In the genomic region with DNA sequence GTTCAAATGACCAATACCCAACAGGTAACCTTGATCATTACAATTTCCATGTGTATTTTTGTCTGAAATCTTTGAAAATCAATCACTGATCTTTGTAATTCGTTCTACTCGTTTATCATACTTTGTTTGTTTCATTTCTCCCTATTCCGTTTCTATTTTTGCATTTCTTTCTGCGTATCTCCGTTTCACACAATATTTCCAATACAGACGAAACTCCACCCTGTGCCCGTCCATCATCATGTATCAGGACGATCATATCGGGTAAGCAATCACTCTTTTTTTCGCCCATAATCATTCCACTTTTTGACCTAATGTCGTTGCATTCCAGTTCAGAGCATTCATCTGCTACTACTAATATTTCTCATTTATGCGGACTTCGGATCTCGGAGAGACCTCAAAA, we compare ENCODE assay signal across 1 worm cellular context.
TF ChIP-seq lines count a peak whose summit lies in the region.

A gene (plus strand): TSS at position 206 of the 400 bp plus-strand sequence.

TF ChIP-seq in whole organism, L1 larva, 84 proteins besides CTCF, POLR2A, EP300 and RAD21 (continued from another document):
- TF ChIP-seq pag-3 (tag; optimal IDR thresholded peaks at IDR 0.05; lab: Kevin White, UChicago; ENCODE audit: borderline replicate concordance, insufficient read depth) (no peak), snu-23 (GFP tag; optimal IDR thresholded peaks at IDR 0.05; lab: Kevin White, UChicago) (peak; percentile 64), pax-3 (tag; optimal IDR thresholded peaks at IDR 0.05; lab: Kevin White, UChicago) (no peak), F16B12.6 (tag; optimal IDR thresholded peaks at IDR 0.05; lab: Kevin White, UChicago) (no peak), ztf-4 (tag; optimal IDR thresholded peaks at IDR 0.05; lab: Kevin White, UChicago) (no peak), nhr-85 (tag; lab: Kevin White, UChicago) (peak; percentile 88), grh-1 (GFP tag; IDR thresholded peaks at IDR 0.05; lab: Robert Waterston, UW) (no peak), elt-2 (tag; optimal IDR thresholded peaks at IDR 0.05; lab: Kevin White, UChicago) (peak; percentile 49), ceh-90 (tag; optimal IDR thresholded peaks at IDR 0.05; lab: Kevin White, UChicago) (no peak), ceh-8 (GFP tag; optimal IDR thresholded peaks at IDR 0.05; lab: Kevin White, UChicago) (no peak), snpc-4 (tag; optimal IDR thresholded peaks at IDR 0.05; lab: Kevin White, UChicago) (no peak), nhr-76 (tag; optimal IDR thresholded peaks at IDR 0.05; lab: Kevin White, UChicago) (no peak), Y116A8C.19 (tag; optimal IDR thresholded peaks at IDR 0.05; lab: Kevin White, UChicago; ENCODE audit: borderline replicate concordance) (no peak), dsc-1 (tag; optimal IDR thresholded peaks at IDR 0.05; lab: Kevin White, UChicago) (no peak), mdl-1 (tag; optimal IDR thresholded peaks at IDR 0.05; lab: Kevin White, UChicago) (no peak), hlh-4 (tag; optimal IDR thresholded peaks at IDR 0.05; lab: Kevin White, UChicago) (no peak), sptf-1 (tag; optimal IDR thresholded peaks at IDR 0.05; lab: Kevin White, UChicago) (no peak), tbx-2 (tag; optimal IDR thresholded peaks at IDR 0.05; lab: Kevin White, UChicago) (peak; percentile 19), dpl-1 (GFP tag; optimal IDR thresholded peaks at IDR 0.05; lab: Kevin White, UChicago) (no peak), nhr-77 (tag; optimal IDR thresholded peaks at IDR 0.05; lab: Kevin White, UChicago) (no peak), mef-2 (tag; optimal IDR thresholded peaks at IDR 0.05; lab: Kevin White, UChicago) (no peak), nhr-90 (tag; optimal IDR thresholded peaks at IDR 0.05; lab: Kevin White, UChicago; ENCODE audit: poor library complexity) (peak; percentile 22), C04F5.9 (tag; optimal IDR thresholded peaks at IDR 0.05; lab: Kevin White, UChicago) (no peak), efl-3 (GFP tag; optimal IDR thresholded peaks at IDR 0.05; lab: Kevin White, UChicago) (no peak), efl-1 (optimal IDR thresholded peaks at IDR 0.05; lab: Kevin White, UChicago) (no peak), efl-1 (GFP tag; optimal IDR thresholded peaks at IDR 0.05 in 1 of 2; lab: Kevin White, UChicago) (peak in 1 of 2 experiments; percentile 75), hpl-2 (GFP tag; optimal IDR thresholded peaks at IDR 0.05; lab: Kevin White, UChicago) (no peak), lin-13 (GFP tag; optimal IDR thresholded peaks at IDR 0.05; lab: Kevin White, UChicago) (no peak), hlh-17 (GFP tag; optimal IDR thresholded peaks at IDR 0.05; lab: Kevin White, UChicago; ENCODE audit: borderline replicate concordance) (no peak), ces-1 (GFP tag; optimal IDR thresholded peaks at IDR 0.05; lab: Kevin White, UChicago) (no peak), lsy-2 (tag; optimal IDR thresholded peaks at IDR 0.05; lab: Kevin White, UChicago) (no peak), ets-5 (GFP tag; IDR thresholded peaks at IDR 0.05; lab: Robert Waterston, UW) (no peak), lin-14 (GFP tag; optimal IDR thresholded peaks at IDR 0.05; lab: Kevin White, UChicago) (peak; percentile 59), mep-1 (tag; optimal IDR thresholded peaks at IDR 0.05; lab: Kevin White, UChicago) (no peak), sox-4 (tag; optimal IDR thresholded peaks at IDR 0.05; lab: Kevin White, UChicago) (no peak), nhr-237 (tag; optimal IDR thresholded peaks at IDR 0.05; lab: Kevin White, UChicago) (no peak), skn-1 (tag; optimal IDR thresholded peaks at IDR 0.05; lab: Kevin White, UChicago) (no peak), lin-35 (GFP tag; optimal IDR thresholded peaks at IDR 0.05; lab: Kevin White, UChicago) (peak in 1 of 2 experiments; percentile 29), rnt-1 (tag; optimal IDR thresholded peaks at IDR 0.05; lab: Kevin White, UChicago) (no peak), jun-1 (tag; optimal IDR thresholded peaks at IDR 0.05; lab: Kevin White, UChicago) (no peak), nhr-19 (GFP tag; conservative IDR thresholded peaks at IDR 0.05; lab: Robert Waterston, UW) (peak; percentile 26)
